Fruit fly (Drosophila melanogaster) whole organism: ENCODE measurements around the gene wisp.

Experiments
- CG8478 ChIP-seq: fragments of >200 bp; optimal IDR thresholded peaks from 2 replicates; lab custom pipeline; 2018; ENCODE audit warnings: inconsistent platforms
- Dll ChIP-seq: fragments of >200 bp; optimal IDR thresholded peaks from 2 replicates; lab custom pipeline; 2017
- EcR ChIP-seq, 2 experiments: fragments of >200 bp; optimal IDR thresholded peaks; 2 replicates each; lab custom pipeline; 2017; ENCODE audit warnings: missing biosample characterization in 2 of 2, missing genetic modification characterization in 2 of 2, missing genetic modification reagents in 2 of 2
- pan ChIP-seq: fragments of >200 bp; optimal IDR thresholded peaks from 2 replicates; lab custom pipeline; 2017
- psq ChIP-seq: fragments of >200 bp; optimal IDR thresholded peaks from 2 replicates; lab custom pipeline; 2017
- usp ChIP-seq: fragments of >200 bp; optimal IDR thresholded peaks from 2 replicates; lab custom pipeline; 2017; ENCODE audit warnings: missing biosample characterization, missing genetic modification characterization, mixed read lengths

The wisp gene

dm6 chrX:11894198-11894597, 455 bp downstream of the wisp start:
- TF ChIP-seq Dll (lab: Kevin White, UChicago) = no peak

dm6 chrX:11895141-11895540, 1.4 kb downstream of the wisp start:
- no peak for TF ChIP-seq Dll (lab: Kevin White, UChicago)
- TF ChIP-seq EcR (GFP tag; optimal IDR thresholded peaks at IDR 0.05; lab: Kevin White, UChicago) = no peak
- TF ChIP-seq pan = no peak
- TF ChIP-seq usp (GFP tag; lab: Kevin White, UChicago) = no peak
- TF ChIP-seq psq (lab: Kevin White, UChicago) = no peak
- TF ChIP-seq CG8478 (lab: Kevin White, UChicago) = no peak

- TF ChIP-seq usp (GFP tag; lab: Kevin White, UChicago) (no peak), pan (no peak), CG8478 (lab: Kevin White, UChicago) (no peak), psq (lab: Kevin White, UChicago) (no peak), Dll (lab: Kevin White, UChicago) (no peak), EcR (GFP tag; optimal IDR thresholded peaks at IDR 0.05; lab: Kevin White, UChicago) (no peak)
These were observed 11.4 kb downstream of the wisp start, which contains the start of gene Upf1 for dm6 chrX:11905144-11905543. Gene Upf1, minus strand, starts transcription at chrX:11905371.

- TF ChIP-seq EcR (GFP tag; optimal IDR thresholded peaks at IDR 0.05; lab: Kevin White, UChicago) (no peak), pan (no peak), psq (lab: Kevin White, UChicago) (no peak), Dll (lab: Kevin White, UChicago) (no peak), CG8478 (lab: Kevin White, UChicago) (no peak), usp (GFP tag; lab: Kevin White, UChicago) (no peak)
These were observed 13.1 kb downstream of the wisp start, which contains the start of gene CG43156 for dm6 chrX:11906818-11907281. Gene CG43156, minus strand, starts transcription at chrX:11906868.

dm6 chrX:11913581-11913980, 19.8 kb downstream of the wisp start:
- TF ChIP-seq usp (GFP tag; lab: Kevin White, UChicago) (no peak), CG8478 (lab: Kevin White, UChicago) (no peak), Dll (lab: Kevin White, UChicago) (no peak), EcR (GFP tag; optimal IDR thresholded peaks at IDR 0.05; lab: Kevin White, UChicago) (no peak), pan (no peak), psq (lab: Kevin White, UChicago) (no peak)

dm6 chrX:11915154-11915593, 21.4 kb downstream of the wisp start:
- TF ChIP-seq EcR (GFP tag; optimal IDR thresholded peaks at IDR 0.05; lab: Kevin White, UChicago) (no peak), psq (lab: Kevin White, UChicago) (no peak), usp (GFP tag; lab: Kevin White, UChicago) (no peak), CG8478 (lab: Kevin White, UChicago) (no peak), Dll (lab: Kevin White, UChicago) (no peak), pan (no peak)

- TF ChIP-seq EcR (GFP tag; optimal IDR thresholded peaks at IDR 0.05; lab: Kevin White, UChicago) (no peak), Dll (lab: Kevin White, UChicago) (no peak), pan (no peak), psq (lab: Kevin White, UChicago) (no peak), CG8478 (lab: Kevin White, UChicago) (no peak), usp (GFP tag; lab: Kevin White, UChicago) (no peak)
These were observed 23.4 kb downstream of the wisp start, which contains the start of gene pot for dm6 chrX:11917056-11917633. Gene pot, minus strand, starts transcription at chrX:11917260.

- TF ChIP-seq pan = no peak
- no peak for TF ChIP-seq psq (lab: Kevin White, UChicago)
- no peak for TF ChIP-seq EcR (GFP tag; optimal IDR thresholded peaks at IDR 0.05; lab: Kevin White, UChicago)
- TF ChIP-seq CG8478 (lab: Kevin White, UChicago) = no peak
- TF ChIP-seq Dll (lab: Kevin White, UChicago) = no peak
- TF ChIP-seq usp (GFP tag; lab: Kevin White, UChicago) = no peak
These were observed 27.2 kb downstream of the wisp start for dm6 chrX:11920959-11921358.

- TF ChIP-seq pan (no peak), CG8478 (lab: Kevin White, UChicago) (no peak), usp (GFP tag; lab: Kevin White, UChicago) (no peak), EcR (GFP tag; optimal IDR thresholded peaks at IDR 0.05; lab: Kevin White, UChicago) (no peak), psq (lab: Kevin White, UChicago) (no peak), Dll (lab: Kevin White, UChicago) (no peak)
These were observed 29.0 kb downstream of the wisp start for dm6 chrX:11922650-11923237.

- TF ChIP-seq psq (lab: Kevin White, UChicago) = no peak
- no peak for TF ChIP-seq usp (GFP tag; lab: Kevin White, UChicago)
- no peak for TF ChIP-seq CG8478 (lab: Kevin White, UChicago)
- TF ChIP-seq EcR (GFP tag; optimal IDR thresholded peaks at IDR 0.05; lab: Kevin White, UChicago) = no peak
- no peak for TF ChIP-seq Dll (lab: Kevin White, UChicago)
- no peak for TF ChIP-seq pan
These were observed 30.0 kb downstream of the wisp start for dm6 chrX:11923698-11924097.

- TF ChIP-seq EcR (GFP tag; optimal IDR thresholded peaks at IDR 0.05; lab: Kevin White, UChicago) = no peak
- TF ChIP-seq CG8478 (lab: Kevin White, UChicago) = no peak
- TF ChIP-seq usp (GFP tag; lab: Kevin White, UChicago) = no peak
- no peak for TF ChIP-seq pan
- no peak for TF ChIP-seq psq (lab: Kevin White, UChicago)
- TF ChIP-seq Dll (lab: Kevin White, UChicago) = no peak
These were observed 30.8 kb downstream of the wisp start, which contains the start of gene Sclp for dm6 chrX:11924562-11924961. Gene Sclp, minus strand, starts transcription at chrX:11924662.

- TF ChIP-seq Dll (lab: Kevin White, UChicago) = no peak
- no peak for TF ChIP-seq CG8478 (lab: Kevin White, UChicago)
- TF ChIP-seq psq (lab: Kevin White, UChicago) = no peak
- no peak for TF ChIP-seq EcR (GFP tag; optimal IDR thresholded peaks at IDR 0.05; lab: Kevin White, UChicago)
These were observed 31.5 kb downstream of the wisp start for dm6 chrX:11925213-11925612.
